Worm (Caenorhabditis elegans): ENCODE measurements around the gene R03G8.1.

The R03G8.1 gene

ce11 chrX:13048258-13048657 lies 36.1 kb upstream of the R03G8.1 start, which contains the start of gene C53C7.3:
Gene C53C7.3, plus strand, starts transcription at chrX:13048558.
- TF ChIP-seq flh-1 (GFP tag; optimal IDR thresholded peaks at IDR 0.05), result no peak
- TF ChIP-seq ham-2 (GFP tag; optimal IDR thresholded peaks at IDR 0.05), result no peak
- no peak for TF ChIP-seq lsy-2 (tag; optimal IDR thresholded peaks at IDR 0.05)
- TF ChIP-seq elt-3 (tag; optimal IDR thresholded peaks at IDR 0.05), result no peak
- no peak for TF ChIP-seq sem-2 (GFP tag; optimal IDR thresholded peaks at IDR 0.05)
- TF ChIP-seq ces-1 (GFP tag; optimal IDR thresholded peaks at IDR 0.05), result no peak
- TF ChIP-seq pha-4 (tag; optimal IDR thresholded peaks at IDR 0.05), result no peak
- TF ChIP-seq hlh-1 (tag; optimal IDR thresholded peaks at IDR 0.05), result no peak

ce11 chrX:13051405-13051804 lies 33.0 kb upstream of the R03G8.1 start, which contains the start of gene K03A11.1:
Gene K03A11.1, plus strand, starts transcription at chrX:13051705.
- TF ChIP-seq ceh-43 (GFP tag; optimal IDR thresholded peaks at IDR 0.05) (no peak), nhr-12 (tag; optimal IDR thresholded peaks at IDR 0.05) (no peak), lin-32 (GFP tag; optimal IDR thresholded peaks at IDR 0.05) (no peak), nhr-2 (tag; optimal IDR thresholded peaks at IDR 0.05) (no peak), ceh-83 (GFP tag; optimal IDR thresholded peaks at IDR 0.05) (no peak), sptf-1 (tag; optimal IDR thresholded peaks at IDR 0.05) (no peak), pha-4 (tag; optimal IDR thresholded peaks at IDR 0.05) (no peak), drap-1 (GFP tag; optimal IDR thresholded peaks at IDR 0.05) (no peak), lsy-2 (tag; optimal IDR thresholded peaks at IDR 0.05) (no peak), lin-13 (tag; optimal IDR thresholded peaks at IDR 0.05) (no peak), elt-1 (tag; optimal IDR thresholded peaks at IDR 0.05; ENCODE audit: borderline replicate concordance, insufficient read depth) (no peak), mls-2 (tag; optimal IDR thresholded peaks at IDR 0.05) (no peak), nhr-237 (tag; optimal IDR thresholded peaks at IDR 0.05) (no peak), ces-1 (GFP tag; optimal IDR thresholded peaks at IDR 0.05) (no peak), ceh-39 (tag; optimal IDR thresholded peaks at IDR 0.05) (no peak), sem-2 (GFP tag; optimal IDR thresholded peaks at IDR 0.05) (no peak), mep-1 (tag; optimal IDR thresholded peaks at IDR 0.05) (no peak), cnd-1 (tag; optimal IDR thresholded peaks at IDR 0.05) (no peak), nhr-76 (tag; optimal IDR thresholded peaks at IDR 0.05) (no peak), blmp-1 (tag; optimal IDR thresholded peaks at IDR 0.05) (no peak)

- TF ChIP-seq ceh-39 (tag; optimal IDR thresholded peaks at IDR 0.05), result no peak
- TF ChIP-seq mls-2 (tag; optimal IDR thresholded peaks at IDR 0.05), result no peak
- no peak for TF ChIP-seq tbx-8 (GFP tag; optimal IDR thresholded peaks at IDR 0.05)
- no peak for TF ChIP-seq sem-2 (GFP tag; optimal IDR thresholded peaks at IDR 0.05)
- TF ChIP-seq bed-3 (GFP tag; optimal IDR thresholded peaks at IDR 0.05), result no peak
- TF ChIP-seq lin-13 (tag; optimal IDR thresholded peaks at IDR 0.05), result no peak
- no peak for TF ChIP-seq nhr-237 (tag; optimal IDR thresholded peaks at IDR 0.05)
- TF ChIP-seq cnd-1 (tag; optimal IDR thresholded peaks at IDR 0.05), result no peak
- no peak for TF ChIP-seq ces-1 (GFP tag; optimal IDR thresholded peaks at IDR 0.05)
- TF ChIP-seq nhr-2 (tag; optimal IDR thresholded peaks at IDR 0.05), result no peak
- no peak for TF ChIP-seq zip-8 (tag; optimal IDR thresholded peaks at IDR 0.05)
- no peak for TF ChIP-seq snpc-4 (tag; optimal IDR thresholded peaks at IDR 0.05)
- no peak for TF ChIP-seq ceh-43 (GFP tag; optimal IDR thresholded peaks at IDR 0.05)
- TF ChIP-seq hlh-1 (tag; optimal IDR thresholded peaks at IDR 0.05), result no peak
- TF ChIP-seq lsy-2 (tag; optimal IDR thresholded peaks at IDR 0.05), result no peak
- TF ChIP-seq mab-5 (tag; optimal IDR thresholded peaks at IDR 0.05), result no peak
- no peak for TF ChIP-seq ztf-11 (tag; optimal IDR thresholded peaks at IDR 0.05)
These were observed 28.8 kb upstream of the R03G8.1 start, which contains the start of gene K03A11.6 for ce11 chrX:13055560-13055959. Gene K03A11.6, plus strand, starts transcription at chrX:13055860.

- TF ChIP-seq ceh-43 (GFP tag; optimal IDR thresholded peaks at IDR 0.05) (no peak), unc-120 (tag; optimal IDR thresholded peaks at IDR 0.05; ENCODE audit: poor library complexity, severe bottlenecking) (no peak), mep-1 (tag; optimal IDR thresholded peaks at IDR 0.05) (no peak), lin-32 (GFP tag; optimal IDR thresholded peaks at IDR 0.05) (no peak), sptf-1 (tag; optimal IDR thresholded peaks at IDR 0.05) (no peak), lin-13 (tag; optimal IDR thresholded peaks at IDR 0.05) (no peak), mls-2 (tag; optimal IDR thresholded peaks at IDR 0.05) (no peak), nhr-2 (tag; optimal IDR thresholded peaks at IDR 0.05) (no peak), unc-62 (GFP tag; optimal IDR thresholded peaks at IDR 0.05) (no peak), ham-2 (GFP tag; optimal IDR thresholded peaks at IDR 0.05) (no peak), tbx-8 (GFP tag; optimal IDR thresholded peaks at IDR 0.05) (no peak), M03D4.4 (tag; optimal IDR thresholded peaks at IDR 0.05) (no peak), hlh-1 (tag; optimal IDR thresholded peaks at IDR 0.05) (no peak), elt-1 (tag; optimal IDR thresholded peaks at IDR 0.05; ENCODE audit: borderline replicate concordance, insufficient read depth) (no peak), zip-8 (tag; optimal IDR thresholded peaks at IDR 0.05) (no peak)
These were observed 24.4 kb upstream of the R03G8.1 start for ce11 chrX:13059984-13060383.
